Worm (Caenorhabditis elegans) whole organism, midembryonic: ENCODE results near the gene hacd-1.

Experiments used
- T22C8.4 ChIP-seq: fragments of 200-800 bp; sonication (Bioruptor generic); IDR thresholded peaks from 2 replicates; pipeline ENCODE4 v1.3.6; 2022; ENCODE audit warnings: missing genetic modification characterization, missing compliant biosample characterization
- cog-1 ChIP-seq: sonication (generic microtip); optimal IDR thresholded peaks from 2 replicates; lab custom pipeline; 2016; ENCODE audit warnings: missing genetic modification characterization, missing compliant biosample characterization
- flt-1 ChIP-seq: fragments of 200-800 bp; sonication (Bioruptor generic); IDR thresholded peaks from 2 replicates; pipeline ENCODE4 v1.3.6; 2022; ENCODE audit warnings: missing genetic modification characterization, missing compliant biosample characterization
- klf-2 ChIP-seq: fragments of 200-800 bp; sonication (Bioruptor generic); conservative IDR thresholded peaks from 2 replicates; pipeline ENCODE4 v1.3.6; 2022; ENCODE audit warnings: missing genetic modification reagents, missing genetic modification characterization, missing compliant biosample characterization
- med-1 ChIP-seq: sonication (generic microtip); optimal IDR thresholded peaks from 2 replicates; lab custom pipeline; 2017; ENCODE audit warnings: missing genetic modification characterization, mild to moderate bottlenecking, missing compliant biosample characterization, antibody characterized with exemption, missing genetic modification reagents; ENCODE audit not compliant: insufficient read depth
- ref-1 ChIP-seq: fragments of 200-800 bp; sonication (Bioruptor generic); conservative IDR thresholded peaks from 2 replicates; pipeline ENCODE4 v1.3.6; 2022; ENCODE audit warnings: missing genetic modification reagents, missing genetic modification characterization, missing compliant biosample characterization
- tab-1 ChIP-seq: fragments of 200-800 bp; sonication (Bioruptor generic); IDR thresholded peaks from 2 replicates; pipeline ENCODE4 v1.3.6; 2022; ENCODE audit warnings: missing genetic modification characterization, missing compliant biosample characterization
- ztf-23 ChIP-seq: fragments of 200-800 bp; sonication (Bioruptor generic); IDR thresholded peaks from 2 replicates; pipeline ENCODE4 v1.3.6; 2022; ENCODE audit warnings: missing genetic modification reagents, missing genetic modification characterization, missing compliant biosample characterization
- ztf-29 ChIP-seq: fragments of 200-800 bp; sonication (Bioruptor generic); IDR thresholded peaks from 2 replicates; pipeline ENCODE4 v1.3.6; 2022; ENCODE audit warnings: missing genetic modification reagents, missing genetic modification characterization, missing compliant biosample characterization

The hacd-1 gene

ce11 chrV:1432500-1433418 is 27.4 kb upstream of the hacd-1 start:
- no peak for TF ChIP-seq ref-1 (GFP tag; lab: Robert Waterston, UW)
- TF ChIP-seq klf-2 (GFP tag; lab: Robert Waterston, UW): no peak
- TF ChIP-seq flt-1 (GFP tag; lab: Robert Waterston, UW): no peak
- no peak for TF ChIP-seq tab-1 (GFP tag; lab: Robert Waterston, UW)
- no peak for TF ChIP-seq ztf-29
- TF ChIP-seq cog-1 (tag; lab: Kevin White, UChicago): no peak

DNA sequence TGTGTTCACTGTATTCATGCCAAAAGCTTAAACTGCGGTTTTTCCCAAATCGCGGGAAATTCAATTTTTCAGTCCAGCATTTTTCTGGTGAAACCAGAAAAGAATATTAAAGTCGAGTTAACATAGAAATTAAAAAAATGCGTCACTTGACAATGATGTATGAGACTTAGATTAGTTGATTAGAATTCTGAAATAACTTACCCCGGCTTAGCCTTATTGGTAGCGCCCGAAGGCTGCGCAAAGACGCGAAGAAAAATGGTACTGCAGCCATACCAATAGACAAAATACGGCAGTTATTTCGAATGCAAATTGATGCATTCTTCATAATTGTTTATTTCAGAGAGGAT is 26.8 kb upstream of the hacd-1 start:
- TF ChIP-seq ztf-29 (no peak), tab-1 (GFP tag; lab: Robert Waterston, UW) (no peak), ref-1 (GFP tag; lab: Robert Waterston, UW) (no peak), T22C8.4 (GFP tag; lab: Robert Waterston, UW) (no peak), klf-2 (GFP tag; lab: Robert Waterston, UW) (no peak), flt-1 (GFP tag; lab: Robert Waterston, UW) (no peak)

DNA sequence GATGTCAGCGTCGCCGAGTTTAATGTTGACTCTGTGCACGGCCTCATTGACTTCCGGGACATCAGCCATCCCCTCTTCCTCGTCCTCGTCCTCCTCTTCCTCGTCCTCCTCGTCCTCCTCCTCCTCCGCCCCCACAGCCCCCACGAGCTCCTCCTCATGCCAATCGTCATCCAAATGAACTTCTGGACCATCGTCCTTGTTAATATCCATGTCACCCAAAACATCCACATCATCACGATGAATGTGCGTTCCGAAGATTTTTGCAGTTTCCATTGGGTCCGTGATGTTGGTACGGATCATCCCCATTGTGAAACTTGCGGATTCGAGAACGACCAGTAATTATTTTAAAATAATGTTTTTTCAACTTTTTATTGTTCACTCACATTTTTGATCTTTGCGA is 25.8 kb upstream of the hacd-1 start:
- no peak for TF ChIP-seq ref-1 (GFP tag; lab: Robert Waterston, UW)
- TF ChIP-seq T22C8.4 (GFP tag; lab: Robert Waterston, UW): no peak
- no peak for TF ChIP-seq ztf-23
- TF ChIP-seq ztf-29: no peak

DNA sequence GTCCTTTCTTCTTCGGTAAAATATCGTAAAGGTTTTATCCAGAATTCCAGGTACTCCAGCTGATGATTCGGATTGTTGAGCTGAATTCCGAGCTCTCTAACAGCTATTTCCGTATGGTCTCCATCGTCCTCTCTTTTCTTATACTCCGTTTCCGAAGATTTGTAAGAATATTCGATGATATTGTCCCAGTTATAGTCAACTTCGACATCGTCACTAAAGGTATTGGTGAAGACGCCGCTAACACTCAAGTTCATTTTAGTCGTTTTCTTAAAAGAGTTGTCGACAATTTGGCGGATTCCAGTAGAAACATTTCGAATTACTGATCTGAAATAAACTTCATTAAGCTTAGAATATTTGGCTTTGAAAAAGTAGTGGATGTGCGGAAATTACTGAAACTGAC is 25.1 kb upstream of the hacd-1 start:
- no peak for TF ChIP-seq tab-1 (GFP tag; lab: Robert Waterston, UW)
- TF ChIP-seq ref-1 (GFP tag; lab: Robert Waterston, UW): no peak
- TF ChIP-seq med-1: no peak
- TF ChIP-seq klf-2 (GFP tag; lab: Robert Waterston, UW): no peak
- no peak for TF ChIP-seq T22C8.4 (GFP tag; lab: Robert Waterston, UW)
- TF ChIP-seq cog-1 (tag; lab: Kevin White, UChicago): no peak

- TF ChIP-seq med-1: no peak
- TF ChIP-seq klf-2 (GFP tag; lab: Robert Waterston, UW): no peak
- TF ChIP-seq ztf-29: no peak
- no peak for TF ChIP-seq ref-1 (GFP tag; lab: Robert Waterston, UW)
- no peak for TF ChIP-seq ztf-23
- TF ChIP-seq T22C8.4 (GFP tag; lab: Robert Waterston, UW): no peak
- TF ChIP-seq tab-1 (GFP tag; lab: Robert Waterston, UW): no peak
- TF ChIP-seq cog-1 (tag; lab: Kevin White, UChicago): no peak
- no peak for TF ChIP-seq flt-1 (GFP tag; lab: Robert Waterston, UW)
Observed at ce11 chrV:1438205-1438604, 22.0 kb upstream of the hacd-1 start.

DNA sequence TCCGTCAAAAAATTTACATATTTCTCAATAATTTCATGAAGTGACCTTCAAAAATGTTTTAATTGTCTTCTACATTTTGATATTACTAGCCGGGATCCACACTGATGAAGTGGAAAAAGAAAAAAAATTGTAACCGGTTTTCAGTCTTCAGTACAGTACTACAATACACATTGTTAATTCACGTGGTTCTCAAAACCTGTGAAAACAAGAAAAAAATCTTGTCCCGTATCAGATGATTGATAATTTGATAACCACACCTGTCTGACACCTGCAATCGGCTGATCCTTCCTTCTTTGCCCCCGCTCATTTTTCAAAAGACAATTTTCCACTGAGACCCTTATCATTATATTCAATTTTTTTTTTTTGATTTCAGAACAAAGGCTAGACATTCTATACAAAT is 21.3 kb upstream of the hacd-1 start, which contains the start of gene R09B5.11:
Gene R09B5.11 (plus strand): TSS at position 374 of the 400 bp plus-strand sequence.
- TF ChIP-seq ztf-29 (no peak), cog-1 (tag; lab: Kevin White, UChicago) (no peak), ztf-23 (no peak), flt-1 (GFP tag; lab: Robert Waterston, UW) (no peak)

DNA sequence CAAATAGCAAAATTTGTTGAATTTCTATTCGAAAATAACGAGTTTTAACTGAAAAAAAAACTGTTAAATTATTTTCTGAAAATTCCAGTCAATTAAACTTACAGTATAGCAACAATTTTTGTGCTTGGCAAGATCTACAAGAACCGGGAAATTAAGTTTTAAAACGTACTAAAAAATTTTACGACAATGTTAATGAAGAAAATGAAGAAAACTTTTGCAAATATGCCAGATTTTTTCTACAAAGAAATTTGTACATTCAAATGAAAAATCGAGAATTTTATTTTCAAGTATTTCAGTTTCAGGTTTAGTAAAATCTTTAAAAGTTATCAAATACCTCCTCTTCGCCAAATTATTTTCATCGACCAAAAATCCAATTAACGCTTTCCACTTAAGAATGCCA is 18.1 kb upstream of the hacd-1 start, which contains the start of gene cnc-11:
Gene cnc-11 (plus strand): TSS at position 301 of the 400 bp plus-strand sequence.
- TF ChIP-seq ref-1 (GFP tag; lab: Robert Waterston, UW) (no peak), flt-1 (GFP tag; lab: Robert Waterston, UW) (no peak), ztf-23 (no peak)

- TF ChIP-seq flt-1 (GFP tag; lab: Robert Waterston, UW) (no peak), tab-1 (GFP tag; lab: Robert Waterston, UW) (no peak), ref-1 (GFP tag; lab: Robert Waterston, UW) (no peak), ztf-23 (no peak), ztf-29 (no peak)
Observed at ce11 chrV:1444180-1444579, 16.0 kb upstream of the hacd-1 start, which contains the start of gene cnc-1. TSS of gene cnc-1 (minus strand) at chrV:1444280.

DNA sequence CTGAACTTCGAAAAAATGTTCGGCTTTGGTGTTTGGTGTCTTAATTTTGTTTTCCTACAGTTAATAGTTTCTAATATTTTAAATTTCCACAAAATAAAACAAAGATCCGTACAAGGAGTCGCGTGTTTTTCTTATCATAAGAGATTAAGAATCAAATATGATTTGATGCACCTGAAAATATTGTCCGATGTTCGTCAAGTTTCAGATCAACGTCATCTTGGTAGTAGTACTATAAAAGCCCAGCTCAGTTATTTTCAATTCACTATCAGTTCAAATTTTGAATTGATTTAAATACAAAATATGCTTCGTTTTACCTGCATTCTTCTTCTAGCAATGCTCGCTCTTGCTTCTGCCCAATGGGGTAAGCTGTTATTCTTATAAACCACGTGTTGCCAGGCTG is 15.1 kb upstream of the hacd-1 start, which contains the start of gene cnc-5:
Gene cnc-5 (plus strand): TSS at position 301 of the 400 bp plus-strand sequence.
- TF ChIP-seq ref-1 (GFP tag; lab: Robert Waterston, UW): no peak
- no peak for TF ChIP-seq cog-1 (tag; lab: Kevin White, UChicago)
- no peak for TF ChIP-seq med-1
- no peak for TF ChIP-seq flt-1 (GFP tag; lab: Robert Waterston, UW)
- TF ChIP-seq tab-1 (GFP tag; lab: Robert Waterston, UW): no peak
- no peak for TF ChIP-seq ztf-29
- no peak for TF ChIP-seq klf-2 (GFP tag; lab: Robert Waterston, UW)
- no peak for TF ChIP-seq ztf-23
- no peak for TF ChIP-seq T22C8.4 (GFP tag; lab: Robert Waterston, UW)

ce11 chrV:1447079-1447478 is 13.1 kb upstream of the hacd-1 start, which contains the start of gene cnc-4:
TSS of gene cnc-4 (plus strand) at chrV:1447195.
- TF ChIP-seq tab-1 (GFP tag; lab: Robert Waterston, UW) (no peak), cog-1 (tag; lab: Kevin White, UChicago) (no peak), med-1 (no peak), T22C8.4 (GFP tag; lab: Robert Waterston, UW) (no peak), ztf-23 (no peak), ref-1 (GFP tag; lab: Robert Waterston, UW) (no peak), ztf-29 (no peak), flt-1 (GFP tag; lab: Robert Waterston, UW) (no peak), klf-2 (GFP tag; lab: Robert Waterston, UW) (no peak)
